ENCODE assay signal across 2 fruit fly cellular contexts in genomic region chrX:9674912-9675311, dm6.
TF ChIP-seq lines count a peak whose summit lies in the region.

No protein-coding gene starts in this region.

TF ChIP-seq in whole organism, adult, 20 proteins besides CTCF, POLR2A, EP300 and RAD21 (continued from another document):
- TF ChIP-seq cic (GFP tag; optimal IDR thresholded peaks at IDR 0.05; lab: Kevin White, UChicago), result peak; percentile 23

TF ChIP-seq in whole organism, embryonic, 481 proteins besides CTCF, POLR2A, EP300 and RAD21 (continued from another document):
- TF ChIP-seq Ets65A (GFP tag; lab: Kevin White, UChicago) (no peak), vnd (GFP tag; IDR thresholded peaks at IDR 0.05; lab: Robert Waterston, UW; ENCODE audit: partially characterized antibody) (no peak), YL-1 (GFP tag; optimal IDR thresholded peaks at IDR 0.05; lab: Kevin White, UChicago) (peak; percentile 11), CG10431 (GFP tag; optimal IDR thresholded peaks at IDR 0.05; lab: Kevin White, UChicago) (no peak), CG8944 (GFP tag; optimal IDR thresholded peaks at IDR 0.05; lab: Kevin White, UChicago) (no peak), mirr (GFP tag; optimal IDR thresholded peaks at IDR 0.05; lab: Kevin White, UChicago) (no peak), sqz (GFP tag; optimal IDR thresholded peaks at IDR 0.05; lab: Kevin White, UChicago) (peak; percentile 83), oc (tag; optimal IDR thresholded peaks at IDR 0.05; lab: Kevin White, UChicago) (no peak), CG43689 (GFP tag; IDR thresholded peaks at IDR 0.05; lab: Robert Waterston, UW) (no peak), trem (tag; optimal IDR thresholded peaks at IDR 0.05; lab: Kevin White, UChicago) (no peak), cg (GFP tag; optimal IDR thresholded peaks at IDR 0.05; lab: Kevin White, UChicago) (peak; percentile 85), CG34422 (GFP tag; IDR thresholded peaks at IDR 0.05; lab: Robert Waterston, UW) (no peak), dmrt11E (tag; optimal IDR thresholded peaks at IDR 0.05; lab: Kevin White, UChicago) (no peak), Camta (GFP tag; optimal IDR thresholded peaks at IDR 0.05; lab: Kevin White, UChicago) (no peak), sc (optimal IDR thresholded peaks at IDR 0.05; lab: Kevin White, UChicago) (no peak), sc (GFP tag; optimal IDR thresholded peaks at IDR 0.05; lab: Kevin White, UChicago) (no peak), chm (GFP tag; IDR thresholded peaks at IDR 0.05; lab: Robert Waterston, UW) (no peak), Aef1 (GFP tag; IDR thresholded peaks at IDR 0.05; lab: Robert Waterston, UW) (peak; percentile 52; the same call in 2 of the 3 replicates), Elba2 (GFP tag; optimal IDR thresholded peaks at IDR 0.05; lab: Kevin White, UChicago) (no peak), CG8478 (optimal IDR thresholded peaks at IDR 0.05; lab: Kevin White, UChicago) (peak; percentile 25), Lpt (GFP tag; optimal IDR thresholded peaks at IDR 0.05; lab: Kevin White, UChicago) (no peak), CG14667 (GFP tag; IDR thresholded peaks at IDR 0.05; lab: Robert Waterston, UW) (no peak), CG18476 (GFP tag; optimal IDR thresholded peaks at IDR 0.05; lab: Kevin White, UChicago) (no peak), zfh2 (GFP tag; optimal IDR thresholded peaks at IDR 0.05; lab: Kevin White, UChicago) (no peak), sens-2 (GFP tag; IDR thresholded peaks at IDR 0.05; lab: Robert Waterston, UW) (no peak), Tbp (GFP tag; optimal IDR thresholded peaks at IDR 0.05; lab: Kevin White, UChicago) (no peak), D (optimal IDR thresholded peaks at IDR 0.05; lab: Kevin White, UChicago) (no peak), D (GFP tag; optimal IDR thresholded peaks at IDR 0.05; lab: Kevin White, UChicago) (no peak), Rx (GFP tag; IDR thresholded peaks at IDR 0.05; lab: Robert Waterston, UW) (no peak), HmgZ (tag; optimal IDR thresholded peaks at IDR 0.05; lab: Kevin White, UChicago) (no peak), CG32772 (GFP tag; IDR thresholded peaks at IDR 0.05; lab: Robert Waterston, UW) (peak; percentile 71; the same call in 1 of the 2 replicates), CG3838 (GFP tag; optimal IDR thresholded peaks at IDR 0.05; lab: Kevin White, UChicago) (no peak), usp (GFP tag; optimal IDR thresholded peaks at IDR 0.05; lab: Kevin White, UChicago) (no peak), Dp (GFP tag; optimal IDR thresholded peaks at IDR 0.05; lab: Kevin White, UChicago) (no peak), Neu2 (GFP tag; optimal IDR thresholded peaks at IDR 0.05; lab: Kevin White, UChicago; ENCODE audit: borderline replicate concordance) (no peak), nom (GFP tag; optimal IDR thresholded peaks at IDR 0.05; lab: Kevin White, UChicago) (peak; percentile 35), CG17829 (tag; optimal IDR thresholded peaks at IDR 0.05; lab: Kevin White, UChicago) (no peak), grau (tag; optimal IDR thresholded peaks at IDR 0.05; lab: Kevin White, UChicago) (no peak), fd96Cb (tag; optimal IDR thresholded peaks at IDR 0.05; lab: Kevin White, UChicago) (no peak), kah (GFP tag; optimal IDR thresholded peaks at IDR 0.05; lab: Kevin White, UChicago) (peak; percentile 11), gfzf (GFP tag; optimal IDR thresholded peaks at IDR 0.05; lab: Kevin White, UChicago) (peak; percentile 44), lbe (GFP tag; optimal IDR thresholded peaks at IDR 0.05; lab: Kevin White, UChicago) (peak; percentile 4)
